Fruit fly (Drosophila melanogaster) whole organism, prepupa: ENCODE results near the gene ninaD.

Experiments used
- CG10631 ChIP-seq: fragments of 200-800 bp; sonication (Bioruptor generic); optimal IDR thresholded peaks from 2 replicates; lab custom pipeline; 2016; ENCODE audit warnings: missing biosample characterization, missing genetic modification characterization
- CG10669 ChIP-seq: fragments of 200-800 bp; sonication (Bioruptor generic); optimal IDR thresholded peaks from 3 replicates; lab custom pipeline; 2018; ENCODE audit warnings: missing biosample characterization, mild to moderate bottlenecking, missing genetic modification characterization, moderate library complexity
- CG1621 ChIP-seq: fragments of 200-800 bp; sonication (Bioruptor generic); optimal IDR thresholded peaks from 3 replicates; lab custom pipeline; 2018; ENCODE audit warnings: missing biosample characterization, mild to moderate bottlenecking, missing genetic modification characterization
- CG3032 ChIP-seq: fragments of 200-800 bp; optimal IDR thresholded peaks from 2 replicates; lab custom pipeline; 2019; ENCODE audit warnings: missing biosample characterization, mild to moderate bottlenecking, missing genetic modification characterization, moderate library complexity
- CG31627 ChIP-seq: fragments of 200-800 bp; sonication (Bioruptor generic); optimal IDR thresholded peaks from 3 replicates; lab custom pipeline; 2016; ENCODE audit warnings: missing biosample characterization, missing genetic modification characterization
- CG34406 ChIP-seq: fragments of 200-800 bp; sonication (Bioruptor generic); optimal IDR thresholded peaks from 3 replicates; lab custom pipeline; 2016; ENCODE audit warnings: missing biosample characterization, missing genetic modification characterization
- CG3919 ChIP-seq: fragments of 200-800 bp; sonication (Bioruptor generic); optimal IDR thresholded peaks from 3 replicates; lab custom pipeline; 2016; ENCODE audit warnings: missing biosample characterization, missing genetic modification characterization
- CG4318 ChIP-seq: fragments of 200-800 bp; sonication (Bioruptor generic); optimal IDR thresholded peaks from 3 replicates; lab custom pipeline; 2017; ENCODE audit warnings: missing biosample characterization, mild to moderate bottlenecking, missing genetic modification characterization
- CG6163 ChIP-seq: fragments of 200-800 bp; sonication (Bioruptor generic); IDR thresholded peaks from 3 replicates; pipeline ENCODE4 v1.3.6; 2022; ENCODE audit warnings: missing biosample characterization, missing genetic modification characterization
- CG6276 ChIP-seq: fragments of 200-800 bp; sonication (Bioruptor generic); optimal IDR thresholded peaks from 2 replicates; lab custom pipeline; 2017; ENCODE audit warnings: missing biosample characterization, mild to moderate bottlenecking, missing genetic modification characterization
- CG6792 ChIP-seq: fragments of 200-800 bp; sonication (Bioruptor generic); optimal IDR thresholded peaks from 3 replicates; lab custom pipeline; 2016; ENCODE audit warnings: missing biosample characterization, missing genetic modification characterization
- CG8119 ChIP-seq: fragments of 200-800 bp; sonication (Bioruptor generic); IDR thresholded peaks from 3 replicates; pipeline ENCODE4 v1.3.6; 2022; ENCODE audit warnings: missing biosample characterization, missing genetic modification characterization
- CG8319 ChIP-seq: fragments of 200-800 bp; sonication (Bioruptor generic); optimal IDR thresholded peaks from 3 replicates; lab custom pipeline; 2016; ENCODE audit warnings: missing biosample characterization, missing genetic modification characterization
- Eip78C ChIP-seq: fragments of 200-800 bp; sonication (Bioruptor generic); peaks from one replicate; lab custom pipeline; 2016; ENCODE audit warnings: missing biosample characterization, missing genetic modification characterization
- Ets96B ChIP-seq: fragments of 200-800 bp; optimal IDR thresholded peaks from 2 replicates; lab custom pipeline; 2019; ENCODE audit warnings: missing biosample characterization, mild to moderate bottlenecking, missing genetic modification characterization, moderate library complexity
- Hr39 ChIP-seq: fragments of 200-800 bp; sonication (Bioruptor generic); optimal IDR thresholded peaks from 2 replicates; lab custom pipeline; 2016; ENCODE audit warnings: missing biosample characterization, missing genetic modification characterization
- Hr4 ChIP-seq: fragments of 200-800 bp; sonication (Bioruptor generic); optimal IDR thresholded peaks from 3 replicates; lab custom pipeline; 2016; ENCODE audit warnings: missing biosample characterization, missing genetic modification characterization
- OdsH ChIP-seq: fragments of 200-800 bp; sonication (Bioruptor generic); optimal IDR thresholded peaks from 3 replicates; lab custom pipeline; 2016; ENCODE audit warnings: missing biosample characterization, missing genetic modification characterization
- Sox15 ChIP-seq: fragments of 200-800 bp; sonication (Bioruptor generic); optimal IDR thresholded peaks from 3 replicates; lab custom pipeline; 2016; ENCODE audit warnings: missing biosample characterization, missing genetic modification characterization
- acj6 ChIP-seq: fragments of 200-800 bp; sonication (Bioruptor generic); optimal IDR thresholded peaks from 3 replicates; lab custom pipeline; 2016; ENCODE audit warnings: missing biosample characterization, missing genetic modification characterization
- dsx ChIP-seq: fragments of 200-800 bp; optimal IDR thresholded peaks from 3 replicates; lab custom pipeline; 2019; ENCODE audit warnings: missing biosample characterization, mild to moderate bottlenecking, missing genetic modification characterization, moderate library complexity; ENCODE audit not compliant: poor library complexity, severe bottlenecking
- eg ChIP-seq: fragments of 200-800 bp; sonication (Bioruptor generic); IDR thresholded peaks from 3 replicates; pipeline ENCODE4 v1.3.6; 2022; ENCODE audit warnings: missing biosample characterization, missing genetic modification characterization
- esn ChIP-seq: fragments of 200-800 bp; sonication (Bioruptor generic); optimal IDR thresholded peaks from 2 replicates; lab custom pipeline; 2016; ENCODE audit warnings: missing biosample characterization, mild to moderate bottlenecking, missing genetic modification characterization, moderate library complexity
- fd59A ChIP-seq: fragments of 200-800 bp; sonication (Bioruptor generic); optimal IDR thresholded peaks from 2 replicates; lab custom pipeline; 2017; ENCODE audit warnings: missing biosample characterization, mild to moderate bottlenecking, missing genetic modification characterization, missing genetic modification reagents
- fd85E ChIP-seq: fragments of 200-800 bp; sonication (Bioruptor generic); optimal IDR thresholded peaks from 3 replicates; lab custom pipeline; 2016; ENCODE audit warnings: missing biosample characterization, missing genetic modification characterization
- salr ChIP-seq, 2 experiments: fragments of 200-800 bp; sonication (Bioruptor generic); optimal IDR thresholded peaks; 3 replicates each; lab custom pipeline; 2016 to 2018; ENCODE audit warnings: missing biosample characterization in 2 of 2, missing genetic modification characterization in 2 of 2, mild to moderate bottlenecking in 1 of 2
- spab ChIP-seq: fragments of 200-800 bp; sonication (Bioruptor generic); optimal IDR thresholded peaks from 2 replicates; lab custom pipeline; 2017; ENCODE audit warnings: missing biosample characterization, mild to moderate bottlenecking, missing genetic modification characterization, missing genetic modification reagents
- ss ChIP-seq, 2 experiments: fragments of 200-800 bp; sonication (Bioruptor generic); optimal IDR thresholded peaks; 2 replicates in 1 of 2; 3 replicates in 1 of 2; lab custom pipeline; 2017 to 2018; ENCODE audit warnings: mild to moderate bottlenecking in 2 of 2, missing biosample characterization in 2 of 2, missing genetic modification characterization in 2 of 2, moderate library complexity in 1 of 2
- svp ChIP-seq: fragments of 200-800 bp; sonication (Bioruptor generic); peaks from one replicate; lab custom pipeline; 2016; ENCODE audit warnings: missing biosample characterization, missing genetic modification characterization
- topi ChIP-seq: fragments of 200-800 bp; sonication (Bioruptor generic); optimal IDR thresholded peaks from 3 replicates; lab custom pipeline; 2016; ENCODE audit warnings: missing biosample characterization, missing genetic modification characterization
- vri ChIP-seq: fragments of 200-800 bp; sonication (Bioruptor generic); optimal IDR thresholded peaks from 3 replicates; lab custom pipeline; 2016; ENCODE audit warnings: missing biosample characterization, mild to moderate bottlenecking, missing genetic modification characterization

ninaD gene

DNA sequence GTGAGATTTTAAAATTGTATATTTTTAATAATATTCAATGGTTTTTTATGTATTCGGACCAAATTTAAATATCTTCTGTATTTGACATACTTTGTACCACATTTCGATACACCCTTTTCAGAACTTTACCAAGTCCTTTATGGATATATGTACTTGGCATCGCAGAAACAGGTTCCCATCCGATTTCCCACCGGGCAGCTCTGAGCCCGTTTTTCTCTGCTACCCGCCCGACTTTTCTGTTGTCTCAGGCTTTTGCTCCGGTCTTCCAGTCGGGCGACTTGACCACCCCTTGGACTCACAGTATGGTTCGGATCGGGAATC is 40.8 kb downstream of the ninaD start (continued):
- TF ChIP-seq CG8319 (GFP tag; lab: Kevin White, UChicago), result no peak
- TF ChIP-seq Sox15, result peak; percentile 21
- TF ChIP-seq salr (GFP tag; optimal IDR thresholded peaks at IDR 0.05; lab: Kevin White, UChicago), result peak in 1 of 2 experiments; percentile 42
- peak; percentile 92 for TF ChIP-seq Eip78C (GFP tag; lab: Kevin White, UChicago)
- TF ChIP-seq CG3919, result peak; percentile 52
- no peak for TF ChIP-seq fd85E
- peak; percentile 62 for TF ChIP-seq CG1621 (tag; lab: Kevin White, UChicago)
- peak in 1 of 2 experiments; percentile 10 for TF ChIP-seq ss (GFP tag; optimal IDR thresholded peaks at IDR 0.05; lab: Kevin White, UChicago)
- TF ChIP-seq eg (GFP tag; lab: Robert Waterston, UW), result peak; percentile 46; the same call in 1 of the 3 replicates
- peak; percentile 24 for TF ChIP-seq CG4318
- peak; percentile 47 for TF ChIP-seq CG10631 (GFP tag; lab: Kevin White, UChicago)
- TF ChIP-seq CG6163 (GFP tag; lab: Robert Waterston, UW), result peak; percentile 51; the same call in 1 of the 3 replicates
- peak; percentile 67 for TF ChIP-seq spab (GFP tag; lab: Kevin White, UChicago)
- TF ChIP-seq CG6276 (GFP tag; lab: Kevin White, UChicago), result peak; percentile 74
- peak; percentile 32 for TF ChIP-seq Hr4 (GFP tag; lab: Kevin White, UChicago)
- peak; percentile 80 for TF ChIP-seq CG8119 (GFP tag; lab: Robert Waterston, UW)
- peak; percentile 79 for TF ChIP-seq Ets96B
- TF ChIP-seq CG3032 (tag; lab: Kevin White, UChicago), result peak; percentile 73
- peak; percentile 37 for TF ChIP-seq dsx (GFP tag; lab: Kevin White, UChicago)
- no peak for TF ChIP-seq svp (GFP tag; lab: Kevin White, UChicago)
- peak; percentile 75 for TF ChIP-seq OdsH (GFP tag; lab: Kevin White, UChicago)

DNA sequence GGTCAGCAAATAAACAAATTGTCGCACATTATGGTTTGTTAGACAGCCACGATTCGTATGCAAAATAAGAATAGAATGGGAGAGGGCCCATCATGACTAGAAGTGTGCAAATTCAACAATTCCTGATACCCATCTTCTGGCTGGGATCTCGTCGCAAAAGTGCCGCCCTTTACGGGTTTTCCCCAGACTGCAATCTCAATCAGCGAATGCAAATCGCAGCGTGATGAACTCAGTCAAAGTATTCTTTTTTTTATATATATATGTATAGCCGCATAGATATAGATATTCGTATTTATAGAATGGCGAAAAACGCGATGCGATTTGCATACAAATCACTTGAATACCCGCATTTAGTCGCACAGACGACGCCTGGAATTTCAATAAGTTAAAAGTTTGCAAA is 41.5 kb downstream of the ninaD start:
- TF ChIP-seq svp (GFP tag; lab: Kevin White, UChicago) (peak; percentile 84), Hr39 (GFP tag; lab: Kevin White, UChicago) (no peak), CG10669 (no peak)

DNA sequence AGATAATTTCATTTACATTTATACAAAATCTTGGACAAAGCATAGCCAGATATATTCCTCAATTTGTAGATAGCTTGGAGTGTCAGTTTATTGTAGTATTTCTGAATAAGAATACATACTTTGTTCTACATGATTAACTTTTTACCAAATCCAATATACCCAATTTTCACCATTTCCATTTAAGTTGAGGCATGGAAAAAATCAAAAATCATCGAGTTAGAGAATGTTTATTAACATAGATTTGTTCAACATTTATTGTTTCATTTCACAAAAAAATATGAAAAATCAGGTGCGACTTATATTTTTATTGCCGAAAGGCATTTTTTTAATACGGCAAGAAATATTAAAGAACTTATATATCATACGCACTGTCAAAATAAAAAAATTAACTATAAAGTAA is 44.2 kb downstream of the ninaD start, which contains the start of gene Grl36b:
TSS of gene Grl36b (minus strand) at position 101 of the 400 bp plus-strand sequence.
- TF ChIP-seq CG31627, result no peak
- no peak for TF ChIP-seq acj6 (GFP tag; lab: Kevin White, UChicago)
- no peak for TF ChIP-seq CG4318
- no peak for TF ChIP-seq CG3032 (tag; lab: Kevin White, UChicago)
- no peak for TF ChIP-seq eg (GFP tag; lab: Robert Waterston, UW)
- no peak for TF ChIP-seq OdsH (GFP tag; lab: Kevin White, UChicago)
- TF ChIP-seq CG34406 (GFP tag; lab: Kevin White, UChicago), result no peak
- TF ChIP-seq dsx (GFP tag; lab: Kevin White, UChicago), result no peak
- TF ChIP-seq CG6792 (GFP tag; lab: Kevin White, UChicago), result no peak
- no peak for TF ChIP-seq fd59A (GFP tag; lab: Kevin White, UChicago)
- TF ChIP-seq topi, result no peak
- no peak for TF ChIP-seq CG8119 (GFP tag; lab: Robert Waterston, UW)
- TF ChIP-seq Hr4 (GFP tag; lab: Kevin White, UChicago), result no peak
- TF ChIP-seq Eip78C (GFP tag; lab: Kevin White, UChicago), result no peak
- no peak for TF ChIP-seq vri
- TF ChIP-seq esn (GFP tag; lab: Kevin White, UChicago), result no peak
